Fruit fly (Drosophila melanogaster): ENCODE results near the gene CG3285.
A peak's percentile ranks its signal among the peaks of the same experiment; 100 is the strongest.

The CG3285 gene

DNA sequence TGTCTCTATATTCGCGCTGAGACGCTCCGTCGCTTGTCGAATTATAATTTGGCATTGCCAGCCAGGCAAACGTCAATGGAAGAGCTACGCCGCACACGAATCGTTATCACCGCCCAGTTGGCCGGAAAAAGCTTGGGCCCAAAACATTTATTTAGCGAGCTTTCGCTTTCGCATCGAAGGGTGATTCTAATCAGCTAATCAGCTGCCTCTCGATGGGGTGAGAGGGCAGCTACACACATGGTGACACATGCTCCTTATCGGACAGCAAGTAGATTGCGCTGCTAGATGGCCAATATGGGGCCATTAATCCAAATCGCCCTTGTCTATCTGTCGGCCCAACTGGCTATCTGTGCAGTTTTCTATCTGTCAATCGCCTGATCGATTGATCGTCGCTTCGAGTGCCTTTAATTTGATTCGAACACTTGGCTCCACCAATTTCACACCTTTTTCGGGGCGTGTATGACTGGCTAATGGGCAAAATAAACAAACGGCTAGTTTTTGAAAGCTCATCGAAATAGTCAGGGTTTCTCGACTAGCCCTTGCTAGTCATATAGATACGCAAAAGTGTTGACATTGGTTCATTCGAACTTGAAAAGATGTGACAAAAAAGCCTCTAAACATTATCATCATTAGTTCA lies 35.4 kb downstream of the CG3285 start (continued):
- peak; percentile 73 for TF ChIP-seq Med (GFP tag)
- no peak for TF ChIP-seq vfl (GFP tag; optimal IDR thresholded peaks at IDR 0.05)
- TF ChIP-seq exex (tag; optimal IDR thresholded peaks at IDR 0.05): peak; percentile 98
- TF ChIP-seq grn (GFP tag; optimal IDR thresholded peaks at IDR 0.05): peak; percentile 99
- no peak for TF ChIP-seq MTF-1 (GFP tag; optimal IDR thresholded peaks at IDR 0.05; ENCODE audit: borderline replicate concordance)
- no peak for TF ChIP-seq Mad (GFP tag; optimal IDR thresholded peaks at IDR 0.05)
- TF ChIP-seq gsb (GFP tag; IDR thresholded peaks at IDR 0.05): no peak
- TF ChIP-seq sug (tag; optimal IDR thresholded peaks at IDR 0.05): peak; percentile 96

DNA sequence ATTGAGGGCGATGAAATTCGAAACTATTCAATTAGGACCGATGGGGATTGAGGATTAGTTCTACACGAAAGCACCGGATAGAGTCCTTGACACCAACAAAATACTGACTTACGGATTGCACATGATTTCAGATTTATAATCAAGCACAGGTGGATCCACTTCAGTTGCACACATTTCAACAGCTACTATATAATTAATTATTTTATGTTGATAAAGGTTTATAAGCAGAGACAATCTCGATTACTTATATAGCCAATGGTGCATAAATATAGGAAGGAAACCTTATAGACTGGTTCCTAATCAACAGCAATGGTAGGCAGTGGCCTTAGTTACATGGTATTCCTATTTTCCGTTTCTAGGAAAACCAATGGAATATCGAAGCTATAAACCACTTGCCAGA lies 37.7 kb downstream of the CG3285 start:
- no peak for TF ChIP-seq CG4730 (GFP tag; IDR thresholded peaks at IDR 0.05)
- no peak for TF ChIP-seq CG9797 (GFP tag; optimal IDR thresholded peaks at IDR 0.05)
- no peak for TF ChIP-seq lmd (GFP tag; IDR thresholded peaks at IDR 0.05)
- TF ChIP-seq fru (optimal IDR thresholded peaks at IDR 0.05): no peak
- TF ChIP-seq jigr1 (GFP tag; IDR thresholded peaks at IDR 0.05): no peak
- no peak for TF ChIP-seq zen2 (GFP tag; IDR thresholded peaks at IDR 0.05; ENCODE audit: partially characterized antibody)
- TF ChIP-seq ash1 (GFP tag; optimal IDR thresholded peaks at IDR 0.05): no peak
- no peak for TF ChIP-seq CG1024 (GFP tag; IDR thresholded peaks at IDR 0.05)
- TF ChIP-seq Ravus (GFP tag; IDR thresholded peaks at IDR 0.05): no peak
- TF ChIP-seq Sin3A (optimal IDR thresholded peaks at IDR 0.05): no peak
- no peak for TF ChIP-seq NC2β (GFP tag; optimal IDR thresholded peaks at IDR 0.05)

DNA sequence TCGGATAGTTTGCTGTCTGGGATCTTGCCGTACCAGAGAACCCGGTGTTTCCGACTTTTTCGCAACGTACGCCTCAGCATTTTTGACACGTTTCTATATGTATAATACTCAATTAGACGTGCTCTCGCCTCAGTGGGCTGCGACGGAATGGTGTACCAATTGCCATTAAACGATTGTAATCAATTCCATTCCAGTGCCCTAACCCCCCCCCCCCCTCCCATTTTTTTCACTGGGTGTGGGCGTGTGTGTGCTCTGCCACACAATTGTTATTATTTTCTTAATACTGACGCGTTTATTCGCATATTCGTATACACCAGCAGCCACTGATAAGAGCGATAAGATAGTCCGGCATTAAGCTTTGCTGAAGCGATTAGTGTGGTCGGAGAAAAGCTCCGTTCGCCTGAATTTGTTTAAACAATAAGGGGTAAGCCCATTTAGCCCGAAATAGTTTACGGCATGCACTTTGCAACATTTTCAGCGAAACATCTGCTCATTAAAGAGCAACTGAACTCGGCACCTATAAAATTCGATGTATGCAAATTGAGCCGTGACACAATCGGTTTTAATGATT lies 38.4 kb downstream of the CG3285 start:
- TF ChIP-seq sd (tag; optimal IDR thresholded peaks at IDR 0.05) (peak; percentile 69), nerfin-2 (GFP tag; IDR thresholded peaks at IDR 0.05; ENCODE audit: partially characterized antibody) (no peak), Antp (GFP tag; optimal IDR thresholded peaks at IDR 0.05) (no peak), Adf1 (GFP tag; IDR thresholded peaks at IDR 0.05) (0 out of 2 replicates have a peak, but pooled peaks have one; percentile 25), org-1 (GFP tag; optimal IDR thresholded peaks at IDR 0.05) (no peak), mirr (GFP tag; optimal IDR thresholded peaks at IDR 0.05) (peak; percentile 84), CG10543 (GFP tag; optimal IDR thresholded peaks at IDR 0.05) (peak; percentile 68), HmgZ (tag; optimal IDR thresholded peaks at IDR 0.05) (peak; percentile 40), hkb (optimal IDR thresholded peaks at IDR 0.05) (no peak), hkb (GFP tag; IDR thresholded peaks at IDR 0.05) (0 out of 2 replicates have a peak, but pooled peaks have one; percentile 20), sim (GFP tag; IDR thresholded peaks at IDR 0.05) (no peak), Ets65A (GFP tag) (peak; percentile 41), Fer1 (GFP tag; optimal IDR thresholded peaks at IDR 0.05) (peak; percentile 4), mam (GFP tag; optimal IDR thresholded peaks at IDR 0.05) (no peak), chinmo (GFP tag; IDR thresholded peaks at IDR 0.05; ENCODE audit: partially characterized antibody) (0 out of 4 replicates have a peak, but pooled peaks have one; percentile 62), GATAe (GFP tag; conservative IDR thresholded peaks at IDR 0.05) (peak; percentile 92), hth (optimal IDR thresholded peaks at IDR 0.05) (no peak), rib (GFP tag; IDR thresholded peaks at IDR 0.05) (0 out of 2 replicates have a peak, but pooled peaks have one; percentile 33), BtbVII (GFP tag; optimal IDR thresholded peaks at IDR 0.05) (peak; percentile 49), HHEX (GFP tag; optimal IDR thresholded peaks at IDR 0.05) (peak; percentile 3), CG31388 (GFP tag; optimal IDR thresholded peaks at IDR 0.05) (no peak), Hmr (GFP tag; optimal IDR thresholded peaks at IDR 0.05) (peak; percentile 26), CG32532 (GFP tag; IDR thresholded peaks at IDR 0.05) (peak; percentile 11; the same call in 1 of the 2 replicates), fd96Cb (tag; optimal IDR thresholded peaks at IDR 0.05) (no peak), cg (GFP tag; optimal IDR thresholded peaks at IDR 0.05) (peak; percentile 45), CG18599 (GFP tag; optimal IDR thresholded peaks at IDR 0.05) (peak; percentile 60), Blimp-1 (GFP tag; optimal IDR thresholded peaks at IDR 0.05) (no peak), Chrac-16 (GFP tag; optimal IDR thresholded peaks at IDR 0.05) (no peak), h (optimal IDR thresholded peaks at IDR 0.05) (no peak), CG12942 (GFP tag; optimal IDR thresholded peaks at IDR 0.05) (no peak)

All from whole organism, embryonic.